Worm (Caenorhabditis elegans): Measurements from ENCODE around the gene srj-54.

srj-54 gene

ce11 chrV:2881565-2881964 is 21.9 kb upstream of the srj-54 start:
- TF ChIP-seq daf-16 (GFP tag; optimal IDR thresholded peaks at IDR 0.05) (no peak), daf-16 (tag; optimal IDR thresholded peaks at IDR 0.05) (peak; percentile 55), dve-1 (tag; optimal IDR thresholded peaks at IDR 0.05; ENCODE audit: insufficient read depth) (peak; percentile 47), dmd-9 (GFP tag; IDR thresholded peaks at IDR 0.05) (no peak), aha-1 (tag) (peak; percentile 70), nhr-48 (tag; optimal IDR thresholded peaks at IDR 0.05) (no peak), pqm-1 (tag; optimal IDR thresholded peaks at IDR 0.05) (peak; percentile 11), ceh-20 (GFP tag; IDR thresholded peaks at IDR 0.05) (0 out of 2 replicates have a peak, but pooled peaks have one; percentile 12), dmd-6 (GFP tag; IDR thresholded peaks at IDR 0.05) (peak; percentile 81), R02D3.7 (tag; optimal IDR thresholded peaks at IDR 0.05) (no peak), nhr-28 (tag; optimal IDR thresholded peaks at IDR 0.05) (peak; percentile 61), spr-3 (GFP tag; optimal IDR thresholded peaks at IDR 0.05) (no peak), F37D6.2 (tag; optimal IDR thresholded peaks at IDR 0.05) (no peak), nhr-76 (tag; optimal IDR thresholded peaks at IDR 0.05) (no peak)

- TF ChIP-seq nhr-28 (tag; optimal IDR thresholded peaks at IDR 0.05) (peak; percentile 52), dmd-6 (GFP tag; IDR thresholded peaks at IDR 0.05) (peak; percentile 46), dve-1 (tag; optimal IDR thresholded peaks at IDR 0.05; ENCODE audit: insufficient read depth) (peak; percentile 33), daf-16 (GFP tag; optimal IDR thresholded peaks at IDR 0.05) (no peak), daf-16 (tag; optimal IDR thresholded peaks at IDR 0.05) (peak; percentile 76), hlh-11 (tag; optimal IDR thresholded peaks at IDR 0.05) (peak; percentile 13), lsy-2 (tag; optimal IDR thresholded peaks at IDR 0.05) (no peak)
Observed at ce11 chrV:2881016-2881415, 21.4 kb upstream of the srj-54 start, which contains the start of gene ifc-1. ifc-1 (plus strand) TSS chrV:2881393.

- TF ChIP-seq skn-1 (tag; optimal IDR thresholded peaks at IDR 0.05) (no peak), pqm-1 (tag; optimal IDR thresholded peaks at IDR 0.05) (peak; percentile 74), nhr-28 (tag; optimal IDR thresholded peaks at IDR 0.05) (peak; percentile 86), unc-62 (GFP tag; optimal IDR thresholded peaks at IDR 0.05 in 1 of 2) (peak in 1 of 2 experiments; percentile 70), unc-62 (tag; optimal IDR thresholded peaks at IDR 0.05) (no peak), daf-16 (GFP tag; optimal IDR thresholded peaks at IDR 0.05) (no peak), daf-16 (tag; optimal IDR thresholded peaks at IDR 0.05) (peak; percentile 31), F49E8.2 (tag; optimal IDR thresholded peaks at IDR 0.05; ENCODE audit: borderline replicate concordance) (no peak), dmd-6 (GFP tag; IDR thresholded peaks at IDR 0.05) (peak; percentile 66), ztf-11 (tag; optimal IDR thresholded peaks at IDR 0.05) (no peak), T20F7.1 (GFP tag; optimal IDR thresholded peaks at IDR 0.05) (no peak), nhr-77 (tag; optimal IDR thresholded peaks at IDR 0.05) (peak; percentile 17), dve-1 (tag; optimal IDR thresholded peaks at IDR 0.05; ENCODE audit: insufficient read depth) (peak; percentile 47), php-3 (GFP tag; IDR thresholded peaks at IDR 0.05) (peak; percentile 75)
Observed at ce11 chrV:2880356-2880755, 20.7 kb upstream of the srj-54 start.

- TF ChIP-seq aha-1 (tag) (peak; percentile 63), dmd-9 (GFP tag; IDR thresholded peaks at IDR 0.05) (no peak), zip-2 (tag; optimal IDR thresholded peaks at IDR 0.05) (no peak), nhr-11 (tag; optimal IDR thresholded peaks at IDR 0.05) (no peak), dmd-8 (GFP tag; IDR thresholded peaks at IDR 0.05) (0 out of 2 replicates have a peak, but pooled peaks have one; percentile 47)
Observed at ce11 chrV:2879801-2880200, 20.2 kb upstream of the srj-54 start, which contains the start of gene str-39. str-39 (minus strand) TSS chrV:2879901.

ce11 chrV:2877509-2877908 is 17.9 kb upstream of the srj-54 start, which contains the start of gene F37B4.10:
F37B4.10 (minus strand) TSS chrV:2877609.
- TF ChIP-seq daf-16 (GFP tag; optimal IDR thresholded peaks at IDR 0.05), result no peak
- TF ChIP-seq daf-16 (tag; optimal IDR thresholded peaks at IDR 0.05), result peak; percentile 16
- TF ChIP-seq T26A8.4 (GFP tag; IDR thresholded peaks at IDR 0.05), result no peak
- peak in 1 of 2 experiments; percentile 82 for TF ChIP-seq unc-62 (GFP tag; optimal IDR thresholded peaks at IDR 0.05 in 1 of 2)
- TF ChIP-seq unc-62 (tag; optimal IDR thresholded peaks at IDR 0.05), result no peak
- no peak for TF ChIP-seq lin-39 (tag; optimal IDR thresholded peaks at IDR 0.05)
- peak; percentile 12 for TF ChIP-seq nhr-28 (tag; optimal IDR thresholded peaks at IDR 0.05)

- peak in 1 of 2 experiments; percentile 76 for TF ChIP-seq unc-62 (GFP tag; optimal IDR thresholded peaks at IDR 0.05 in 1 of 2)
- TF ChIP-seq unc-62 (tag; optimal IDR thresholded peaks at IDR 0.05), result no peak
- TF ChIP-seq nhr-11 (tag; optimal IDR thresholded peaks at IDR 0.05), result no peak
- TF ChIP-seq php-3 (GFP tag; IDR thresholded peaks at IDR 0.05), result 0 out of 2 replicates have a peak, but pooled peaks have one; percentile 13
- TF ChIP-seq aha-1 (tag), result peak; percentile 65
Observed at ce11 chrV:2876188-2876831, 16.7 kb upstream of the srj-54 start.
